Worm (Caenorhabditis elegans) whole organism, L1 larva: ENCODE measurements around the gene lelo-4.

Experiments used
- F16B12.6 ChIP-seq: fragments of 150-350 bp; optimal IDR thresholded peaks from 2 replicates; lab custom pipeline; 2014; ENCODE audit warnings: missing biosample characterization, missing genetic modification characterization
- aly-2 ChIP-seq: fragments of 150-350 bp; optimal IDR thresholded peaks from 2 replicates; lab custom pipeline; 2014; ENCODE audit warnings: missing biosample characterization, missing genetic modification characterization
- blmp-1 ChIP-seq: fragments of 150-350 bp; optimal IDR thresholded peaks from 2 replicates; lab custom pipeline; 2014; ENCODE audit warnings: missing biosample characterization, missing genetic modification characterization
- ceh-8 ChIP-seq: fragments of 200-800 bp; sonication (Bioruptor generic); optimal IDR thresholded peaks from 2 replicates; lab custom pipeline; 2018; ENCODE audit warnings: mild to moderate bottlenecking, missing genetic modification characterization, moderate library complexity, missing compliant biosample characterization
- ceh-82 ChIP-seq, 3 experiments: fragments of 150-350 bp in 1 of 3; sonication (generic microtip) in 2 of 3; optimal IDR thresholded peaks; 2 replicates each; lab custom pipeline; 2014 to 2017; ENCODE audit warnings: missing biosample characterization in 3 of 3, missing genetic modification characterization in 3 of 3
- ceh-88 ChIP-seq: fragments of 200-800 bp; sonication (Bioruptor generic); IDR thresholded peaks from 2 replicates; pipeline ENCODE4 v1.3.6; 2022; ENCODE audit warnings: missing genetic modification characterization, missing compliant biosample characterization
- ceh-90 ChIP-seq: sonication (generic microtip); optimal IDR thresholded peaks from 2 replicates; lab custom pipeline; 2016; ENCODE audit warnings: missing genetic modification characterization, missing compliant biosample characterization
- dpl-1 ChIP-seq, 3 experiments: fragments of 150-350 bp in 2 of 3; sonication (generic microtip) in 1 of 3; optimal IDR thresholded peaks; 2 replicates each; lab custom pipeline; 2014 to 2017; ENCODE audit warnings: missing biosample characterization in 3 of 3, missing genetic modification characterization in 3 of 3, missing genetic modification reagents in 3 of 3
- dsc-1 ChIP-seq: sonication (generic microtip); optimal IDR thresholded peaks from 2 replicates; lab custom pipeline; 2016; ENCODE audit warnings: mild to moderate bottlenecking, missing genetic modification characterization, missing compliant biosample characterization
- efl-1 ChIP-seq, 4 experiments: fragments of 150-350 bp; optimal IDR thresholded peaks in 3 of 4; peaks in 1 of 4; 1 replicate in 1 of 4; 2 replicates in 3 of 4; lab custom pipeline; 2014; ENCODE audit warnings: missing biosample characterization in 2 of 4, missing genetic modification characterization in 2 of 4, missing genetic modification reagents in 2 of 4
- elt-3 ChIP-seq, 6 experiments: fragments of 150-350 bp in 1 of 6; sonication (generic microtip); optimal IDR thresholded peaks; 2 replicates each; lab custom pipeline; 2017 to 2018; ENCODE audit warnings: missing biosample characterization in 6 of 6, missing genetic modification characterization in 6 of 6, inconsistent platforms in 1 of 6
- ets-5 ChIP-seq: fragments of 200-800 bp; sonication (Bioruptor generic); IDR thresholded peaks from 2 replicates; pipeline ENCODE4 v1.3.6; 2022; ENCODE audit warnings: missing genetic modification characterization, missing compliant biosample characterization
- hpl-2 ChIP-seq: fragments of 150-350 bp; optimal IDR thresholded peaks from 2 replicates; lab custom pipeline; 2014; ENCODE audit warnings: missing biosample characterization, missing genetic modification reagents, missing genetic modification characterization
- lin-13 ChIP-seq: fragments of 150-350 bp; optimal IDR thresholded peaks from 2 replicates; lab custom pipeline; 2014; ENCODE audit warnings: missing biosample characterization, missing genetic modification reagents, missing genetic modification characterization
- lin-14 ChIP-seq: fragments of 200-800 bp; sonication (Bioruptor generic); optimal IDR thresholded peaks from 2 replicates; lab custom pipeline; 2018; ENCODE audit warnings: mild to moderate bottlenecking, missing genetic modification characterization, moderate library complexity, missing compliant biosample characterization
- lin-15B ChIP-seq: fragments of 150-350 bp; sonication (generic microtip); optimal IDR thresholded peaks from 3 replicates; lab custom pipeline; 2014; ENCODE audit warnings: missing biosample characterization, missing genetic modification characterization
- lin-35 ChIP-seq, 2 experiments: fragments of 150-350 bp; optimal IDR thresholded peaks; 2 replicates each; lab custom pipeline; 2014; ENCODE audit warnings: missing biosample characterization in 2 of 2, missing genetic modification characterization in 2 of 2, missing genetic modification reagents in 2 of 2
- lsy-2 ChIP-seq, 2 experiments: fragments of 150-350 bp; optimal IDR thresholded peaks; 2 replicates each; lab custom pipeline; 2014; ENCODE audit warnings: missing biosample characterization in 2 of 2, missing genetic modification characterization in 2 of 2
- mef-2 ChIP-seq: fragments of 150-350 bp; optimal IDR thresholded peaks from 2 replicates; lab custom pipeline; 2014; ENCODE audit warnings: missing biosample characterization, missing genetic modification characterization
- mep-1 ChIP-seq: fragments of 150-350 bp; optimal IDR thresholded peaks from 2 replicates; lab custom pipeline; 2014; ENCODE audit warnings: missing biosample characterization, missing genetic modification characterization
- nhr-12 ChIP-seq: sonication (generic microtip); optimal IDR thresholded peaks from 2 replicates; lab custom pipeline; 2017; ENCODE audit warnings: missing biosample characterization, missing genetic modification characterization
- nhr-19 ChIP-seq: fragments of 200-800 bp; sonication (Bioruptor generic); conservative IDR thresholded peaks from 2 replicates; pipeline ENCODE4 v1.3.6; 2022; ENCODE audit warnings: missing genetic modification characterization, missing compliant biosample characterization
- nhr-20 ChIP-seq: sonication (generic microtip); optimal IDR thresholded peaks from 2 replicates; lab custom pipeline; 2016; ENCODE audit warnings: mild to moderate bottlenecking, missing genetic modification characterization, missing compliant biosample characterization
- nhr-237 ChIP-seq: fragments of 150-350 bp; optimal IDR thresholded peaks from 2 replicates; lab custom pipeline; 2014; ENCODE audit warnings: missing biosample characterization, missing genetic modification characterization
- nhr-71 ChIP-seq: sonication (generic microtip); optimal IDR thresholded peaks from 2 replicates; lab custom pipeline; 2016; ENCODE audit warnings: mild to moderate bottlenecking, missing genetic modification characterization, moderate library complexity, missing compliant biosample characterization
- nhr-76 ChIP-seq: sonication (generic microtip); optimal IDR thresholded peaks from 2 replicates; lab custom pipeline; 2017; ENCODE audit warnings: missing biosample characterization, missing genetic modification characterization
- nhr-77 ChIP-seq: fragments of 150-350 bp; optimal IDR thresholded peaks from 2 replicates; lab custom pipeline; 2014; ENCODE audit warnings: missing biosample characterization, missing genetic modification characterization
- nhr-84 ChIP-seq: sonication (generic microtip); optimal IDR thresholded peaks from 2 replicates; lab custom pipeline; 2017; ENCODE audit warnings: missing biosample characterization, missing genetic modification characterization
- nhr-90 ChIP-seq: sonication (generic microtip); optimal IDR thresholded peaks from 2 replicates; lab custom pipeline; 2016; ENCODE audit warnings: mild to moderate bottlenecking, missing genetic modification characterization, missing compliant biosample characterization; ENCODE audit not compliant: poor library complexity
- pax-3 ChIP-seq: fragments of 200-800 bp; sonication (Bioruptor generic); optimal IDR thresholded peaks from 2 replicates; lab custom pipeline; 2018; ENCODE audit warnings: mild to moderate bottlenecking, missing genetic modification characterization, moderate library complexity, missing compliant biosample characterization
- pqm-1 ChIP-seq: sonication (generic microtip); optimal IDR thresholded peaks from 3 replicates; lab custom pipeline; 2017; ENCODE audit warnings: missing biosample characterization, missing genetic modification characterization
- rnt-1 ChIP-seq: sonication (generic microtip); optimal IDR thresholded peaks from 2 replicates; lab custom pipeline; 2016; ENCODE audit warnings: mild to moderate bottlenecking, missing genetic modification characterization, moderate library complexity, missing compliant biosample characterization
- skn-1 ChIP-seq: fragments of 150-350 bp; optimal IDR thresholded peaks from 2 replicates; lab custom pipeline; 2014; ENCODE audit warnings: missing biosample characterization, missing genetic modification characterization
- snpc-4 ChIP-seq: fragments of 150-350 bp; optimal IDR thresholded peaks from 2 replicates; lab custom pipeline; 2014; ENCODE audit warnings: missing biosample characterization, missing genetic modification characterization
- snu-23 ChIP-seq: sonication (generic microtip); optimal IDR thresholded peaks from 2 replicates; lab custom pipeline; 2016; ENCODE audit warnings: missing genetic modification characterization, missing compliant biosample characterization
- sox-4 ChIP-seq: sonication (generic microtip); optimal IDR thresholded peaks from 2 replicates; lab custom pipeline; 2016; ENCODE audit warnings: missing genetic modification characterization, missing compliant biosample characterization
- sup-37 ChIP-seq: fragments of 200-800 bp; sonication (Bioruptor generic); optimal IDR thresholded peaks from 2 replicates; lab custom pipeline; 2018; ENCODE audit warnings: mild to moderate bottlenecking, missing genetic modification characterization, missing compliant biosample characterization
- swsn-7 ChIP-seq: sonication (generic microtip); optimal IDR thresholded peaks from 2 replicates; lab custom pipeline; 2016; ENCODE audit warnings: missing genetic modification characterization, missing compliant biosample characterization
- tlp-1 ChIP-seq: fragments of 150-350 bp; optimal IDR thresholded peaks from 2 replicates; lab custom pipeline; 2014; ENCODE audit warnings: missing biosample characterization, missing genetic modification characterization
- unc-30 ChIP-seq: sonication (generic microtip); optimal IDR thresholded peaks from 2 replicates; lab custom pipeline; 2017; ENCODE audit warnings: missing biosample characterization, missing genetic modification characterization
- unc-86 ChIP-seq: sonication (generic microtip); optimal IDR thresholded peaks from 2 replicates; lab custom pipeline; 2016; ENCODE audit warnings: missing genetic modification characterization, missing compliant biosample characterization
- unc-98 ChIP-seq: fragments of 200-800 bp; sonication (Bioruptor generic); IDR thresholded peaks from 2 replicates; pipeline ENCODE4 v1.3.6; 2022; ENCODE audit warnings: missing genetic modification characterization, missing compliant biosample characterization
- zag-1 ChIP-seq: fragments of 150-350 bp; optimal IDR thresholded peaks from 2 replicates; lab custom pipeline; 2014; ENCODE audit warnings: missing biosample characterization, missing genetic modification characterization
- zip-4 ChIP-seq: fragments of 200-800 bp; sonication (Bioruptor generic); optimal IDR thresholded peaks from 2 replicates; lab custom pipeline; 2018; ENCODE audit warnings: mild to moderate bottlenecking, missing genetic modification characterization, moderate library complexity, missing compliant biosample characterization
- ztf-4 ChIP-seq: fragments of 150-350 bp; optimal IDR thresholded peaks from 2 replicates; lab custom pipeline; 2014; ENCODE audit warnings: missing biosample characterization, missing genetic modification characterization

lelo-4 gene

DNA sequence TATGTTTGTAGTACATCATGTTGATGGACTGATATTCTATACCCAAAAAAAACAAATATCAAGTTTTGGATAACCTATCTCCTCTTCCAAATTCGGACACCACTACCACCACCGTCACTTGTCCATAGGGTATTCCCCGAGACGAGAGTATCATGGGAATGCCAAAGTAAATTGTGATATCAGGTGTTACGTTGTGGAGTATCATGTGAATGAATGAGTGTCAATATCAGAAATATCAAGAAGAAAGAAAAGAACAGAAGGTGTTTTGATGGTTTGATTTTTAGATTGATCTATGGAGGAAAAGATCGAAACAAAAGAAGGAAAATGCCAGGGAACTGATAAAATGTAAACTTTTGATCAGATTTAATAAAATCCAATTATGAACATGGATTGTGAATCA, 16.5 kb upstream of the lelo-4 start (continued):
- no peak for TF ChIP-seq unc-98 (GFP tag; lab: Robert Waterston, UW)
- no peak for TF ChIP-seq ceh-8 (GFP tag; lab: Kevin White, UChicago)
- no peak for TF ChIP-seq nhr-90 (tag; lab: Kevin White, UChicago)
- no peak for TF ChIP-seq tlp-1 (tag; lab: Kevin White, UChicago)
- TF ChIP-seq ztf-4 (tag; lab: Kevin White, UChicago): peak; percentile 35
- TF ChIP-seq efl-1 (optimal IDR thresholded peaks at IDR 0.05; lab: Kevin White, UChicago): no peak
- no peak for TF ChIP-seq efl-1 (GFP tag; optimal IDR thresholded peaks at IDR 0.05 in 1 of 2; lab: Kevin White, UChicago)
- no peak for TF ChIP-seq nhr-237 (tag; lab: Kevin White, UChicago)
- no peak for TF ChIP-seq sup-37 (GFP tag; lab: Kevin White, UChicago)
- no peak for TF ChIP-seq nhr-84 (tag; lab: Kevin White, UChicago)
- TF ChIP-seq lin-35 (GFP tag; optimal IDR thresholded peaks at IDR 0.05; lab: Kevin White, UChicago): peak; percentile 27 to 72
- TF ChIP-seq unc-86: no peak
- no peak for TF ChIP-seq nhr-77
- TF ChIP-seq blmp-1 (tag; lab: Kevin White, UChicago): peak; percentile 38
- TF ChIP-seq pax-3 (tag; lab: Kevin White, UChicago): no peak
- no peak for TF ChIP-seq ets-5 (GFP tag; lab: Robert Waterston, UW)
- TF ChIP-seq pqm-1 (tag; lab: Kevin White, UChicago): no peak
- no peak for TF ChIP-seq hpl-2 (GFP tag; lab: Kevin White, UChicago)
- TF ChIP-seq aly-2: no peak
- peak in 2 of 6 experiments; percentile 51 to 85 for TF ChIP-seq elt-3 (tag; optimal IDR thresholded peaks at IDR 0.05; lab: Kevin White, UChicago)
- TF ChIP-seq mep-1 (tag; lab: Kevin White, UChicago): peak; percentile 52
- no peak for TF ChIP-seq zip-4
- no peak for TF ChIP-seq sox-4 (tag; lab: Kevin White, UChicago)
- TF ChIP-seq rnt-1 (tag; lab: Kevin White, UChicago): peak; percentile 57
- TF ChIP-seq swsn-7 (tag; lab: Kevin White, UChicago): peak; percentile 25
- peak; percentile 85 for TF ChIP-seq lin-14 (GFP tag; lab: Kevin White, UChicago)
- peak; percentile 57 for TF ChIP-seq lin-13 (GFP tag; lab: Kevin White, UChicago)
- TF ChIP-seq nhr-76 (tag; lab: Kevin White, UChicago): no peak
- peak in 2 of 3 experiments; percentile 23 to 44 for TF ChIP-seq dpl-1 (GFP tag; optimal IDR thresholded peaks at IDR 0.05; lab: Kevin White, UChicago)
- TF ChIP-seq dsc-1 (tag; lab: Kevin White, UChicago): no peak
- TF ChIP-seq F16B12.6 (tag; lab: Kevin White, UChicago): no peak

DNA sequence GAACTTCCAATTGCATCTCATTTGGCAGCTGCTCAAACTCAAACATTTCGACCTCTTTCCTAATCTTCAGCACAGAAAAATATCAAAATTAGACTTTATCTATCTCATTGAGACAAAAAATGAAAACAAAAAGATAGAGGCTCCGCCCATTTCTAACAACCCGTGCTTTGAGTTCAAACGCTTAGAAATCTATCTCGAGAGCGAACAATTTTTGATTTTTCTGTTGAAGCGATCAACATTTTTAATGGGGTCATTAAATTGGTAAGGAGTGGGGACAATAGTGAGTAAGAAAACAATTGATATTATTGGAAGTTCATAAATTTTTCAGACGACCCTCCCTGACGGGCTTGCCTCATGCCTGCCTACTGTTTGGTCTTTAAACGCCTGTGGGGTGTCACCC, 15.9 kb upstream of the lelo-4 start, which contains the start of the genes C25H3.10 and C25H3.1:
C25H3.10 (minus strand) TSS at position 101 of the 400 bp plus-strand sequence.
C25H3.1 (plus strand) TSS at position 203 of the 400 bp plus-strand sequence.
- TF ChIP-seq lsy-2 (tag; optimal IDR thresholded peaks at IDR 0.05; lab: Kevin White, UChicago) (peak; percentile 2 to 4), mef-2 (tag; lab: Kevin White, UChicago) (no peak), ceh-88 (GFP tag; lab: Robert Waterston, UW) (no peak), nhr-12 (tag; lab: Kevin White, UChicago) (no peak), nhr-20 (tag; lab: Kevin White, UChicago) (peak; percentile 19), blmp-1 (tag; lab: Kevin White, UChicago) (peak; percentile 20), unc-30 (tag; lab: Kevin White, UChicago) (no peak), nhr-19 (GFP tag; lab: Robert Waterston, UW) (peak; percentile 10), nhr-77 (no peak), zag-1 (tag; lab: Kevin White, UChicago) (no peak), ceh-90 (no peak), skn-1 (tag; lab: Kevin White, UChicago) (no peak), rnt-1 (tag; lab: Kevin White, UChicago) (peak; percentile 44), snpc-4 (tag; lab: Kevin White, UChicago) (peak; percentile 57), nhr-71 (peak; percentile 39), unc-98 (GFP tag; lab: Robert Waterston, UW) (no peak), mep-1 (tag; lab: Kevin White, UChicago) (no peak), lin-14 (GFP tag; lab: Kevin White, UChicago) (peak; percentile 6), lin-15B (tag; lab: Kevin White, UChicago) (no peak), ceh-82 (tag; optimal IDR thresholded peaks at IDR 0.05; lab: Kevin White, UChicago) (no peak), snu-23 (GFP tag; lab: Kevin White, UChicago) (peak; percentile 33), zip-4 (no peak)
